Fruit fly (Drosophila melanogaster): ENCODE data around the gene Roc1a.

Roc1a gene

DNA sequence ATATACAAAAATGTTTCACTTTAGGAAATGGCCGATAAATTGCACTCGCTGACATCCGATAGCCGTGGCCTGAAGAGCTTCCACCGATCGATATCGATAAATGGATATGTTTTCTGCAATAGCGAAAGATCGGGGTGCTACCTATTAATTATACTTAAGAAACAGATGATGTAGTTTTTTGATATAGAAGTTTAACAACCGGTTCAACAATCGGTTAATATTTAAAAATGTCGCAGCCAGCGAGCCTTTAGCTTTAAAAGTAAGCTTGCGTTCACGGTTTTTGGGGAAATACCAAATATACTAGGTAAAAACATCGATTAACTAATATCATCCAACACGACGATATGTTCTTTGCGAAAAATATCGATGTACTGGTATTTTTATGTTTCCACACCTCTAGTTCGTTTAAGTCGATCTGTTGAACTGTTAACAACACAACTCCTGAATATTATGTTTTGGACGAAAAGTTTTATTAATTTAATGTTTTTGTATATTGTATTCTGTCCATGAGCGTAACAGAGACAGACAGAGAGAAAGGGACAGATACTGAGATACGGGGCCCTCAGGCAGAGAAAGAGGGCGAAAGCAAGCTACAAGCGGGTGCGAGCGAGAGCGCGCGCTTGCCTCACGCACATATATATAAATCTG, 11.5 kb upstream of the Roc1a start, which contains the start of gene Dredd (continued):
- no peak for TF ChIP-seq Mes4 (GFP tag; optimal IDR thresholded peaks at IDR 0.05)
- no peak for TF ChIP-seq CG11085 (GFP tag; IDR thresholded peaks at IDR 0.05)
- TF ChIP-seq CG33213 (GFP tag; optimal IDR thresholded peaks at IDR 0.05): no peak
- TF ChIP-seq Mad (GFP tag; optimal IDR thresholded peaks at IDR 0.05): no peak
- TF ChIP-seq CG12071 (GFP tag; optimal IDR thresholded peaks at IDR 0.05): no peak
- TF ChIP-seq CG7357 (GFP tag; IDR thresholded peaks at IDR 0.05): no peak
- no peak for TF ChIP-seq CG1647 (GFP tag; optimal IDR thresholded peaks at IDR 0.05)
- TF ChIP-seq CG32532 (GFP tag; IDR thresholded peaks at IDR 0.05): no peak
- no peak for TF ChIP-seq mam (GFP tag; optimal IDR thresholded peaks at IDR 0.05)
- TF ChIP-seq CG8281 (tag; optimal IDR thresholded peaks at IDR 0.05): no peak
- peak; percentile 26 for TF ChIP-seq Ets65A (GFP tag)
- TF ChIP-seq CG10274 (GFP tag; optimal IDR thresholded peaks at IDR 0.05): no peak
- no peak for TF ChIP-seq Ssrp (tag; optimal IDR thresholded peaks at IDR 0.05)
- TF ChIP-seq CG10654 (GFP tag; optimal IDR thresholded peaks at IDR 0.05): no peak
- no peak for TF ChIP-seq CG17328 (GFP tag; IDR thresholded peaks at IDR 0.05)
- TF ChIP-seq CG7556 (GFP tag; optimal IDR thresholded peaks at IDR 0.05): no peak
- no peak for TF ChIP-seq bowl (GFP tag; IDR thresholded peaks at IDR 0.05)
- no peak for TF ChIP-seq tgo (GFP tag; IDR thresholded peaks at IDR 0.05)
- no peak for TF ChIP-seq ttk (GFP tag; IDR thresholded peaks at IDR 0.05)
- TF ChIP-seq CG7928 (GFP tag; optimal IDR thresholded peaks at IDR 0.05): no peak
- no peak for TF ChIP-seq Ada2b (GFP tag; IDR thresholded peaks at IDR 0.05)
- no peak for TF ChIP-seq CG12155 (GFP tag; optimal IDR thresholded peaks at IDR 0.05)
- no peak for TF ChIP-seq sug (tag; optimal IDR thresholded peaks at IDR 0.05)
- no peak for TF ChIP-seq crc (GFP tag; optimal IDR thresholded peaks at IDR 0.05)
- no peak for TF ChIP-seq Fer3 (tag; optimal IDR thresholded peaks at IDR 0.05)
- TF ChIP-seq CG8478 (optimal IDR thresholded peaks at IDR 0.05): no peak
- TF ChIP-seq pb (GFP tag; optimal IDR thresholded peaks at IDR 0.05): no peak
- no peak for TF ChIP-seq pfk (GFP tag; optimal IDR thresholded peaks at IDR 0.05)
- TF ChIP-seq Rx (GFP tag; IDR thresholded peaks at IDR 0.05): no peak
- no peak for TF ChIP-seq exex (tag; optimal IDR thresholded peaks at IDR 0.05)
- no peak for TF ChIP-seq ap (GFP tag; IDR thresholded peaks at IDR 0.05)
- no peak for TF ChIP-seq zen (tag; optimal IDR thresholded peaks at IDR 0.05)
- no peak for TF ChIP-seq maf-S (GFP tag; optimal IDR thresholded peaks at IDR 0.05)
- peak; percentile 5 for TF ChIP-seq CG2712 (tag; optimal IDR thresholded peaks at IDR 0.05)
- no peak for TF ChIP-seq CG18262 (tag; optimal IDR thresholded peaks at IDR 0.05)
- TF ChIP-seq CkIIα-i1 (GFP tag; IDR thresholded peaks at IDR 0.05): no peak
- no peak for TF ChIP-seq CG3065 (GFP tag; optimal IDR thresholded peaks at IDR 0.05)
- TF ChIP-seq Gsc (GFP tag; IDR thresholded peaks at IDR 0.05): no peak
- no peak for TF ChIP-seq hkb (optimal IDR thresholded peaks at IDR 0.05)
- no peak for TF ChIP-seq hkb (GFP tag; IDR thresholded peaks at IDR 0.05)
- TF ChIP-seq CG17361 (GFP tag; IDR thresholded peaks at IDR 0.05): peak; percentile 40; the same call in 1 of the 3 replicates
- peak; percentile 83 for TF ChIP-seq Opbp (GFP tag; IDR thresholded peaks at IDR 0.05; ENCODE audit: partially characterized antibody)
- no peak for TF ChIP-seq dimm (GFP tag; IDR thresholded peaks at IDR 0.05)
- no peak for TF ChIP-seq CG3847 (GFP tag; IDR thresholded peaks at IDR 0.05)
- no peak for TF ChIP-seq eve (GFP tag; optimal IDR thresholded peaks at IDR 0.05)
- TF ChIP-seq knrl (GFP tag; IDR thresholded peaks at IDR 0.05; ENCODE audit: partially characterized antibody): peak; percentile 90
- TF ChIP-seq bigmax (GFP tag; optimal IDR thresholded peaks at IDR 0.05): no peak
- peak; percentile 35 for TF ChIP-seq scrt (GFP tag; optimal IDR thresholded peaks at IDR 0.05)
- TF ChIP-seq CG1603 (tag; optimal IDR thresholded peaks at IDR 0.05): peak; percentile 18
- TF ChIP-seq Adf1 (GFP tag; IDR thresholded peaks at IDR 0.05): peak; percentile 11; the same call in 1 of the 2 replicates
- no peak for TF ChIP-seq kni (GFP tag; optimal IDR thresholded peaks at IDR 0.05)
- no peak for TF ChIP-seq tio (GFP tag; optimal IDR thresholded peaks at IDR 0.05)
- TF ChIP-seq ci (GFP tag; IDR thresholded peaks at IDR 0.05): no peak
